Worm (Caenorhabditis elegans) whole organism, early embryonic: ENCODE data around the gene C03G6.21.

Source experiments
- ama-1 ChIP-seq: fragments of 150-350 bp; optimal IDR thresholded peaks from 2 replicates; lab custom pipeline; 2014
- flt-1 ChIP-seq: fragments of 200-800 bp; sonication (Bioruptor generic); IDR thresholded peaks from 2 replicates; pipeline ENCODE4 v1.3.6; 2022; ENCODE audit warnings: missing genetic modification characterization, missing compliant biosample characterization
- hmbx-1 ChIP-seq: sonication (generic microtip); optimal IDR thresholded peaks from 2 replicates; lab custom pipeline; 2016; ENCODE audit warnings: mild to moderate bottlenecking, missing genetic modification characterization, missing compliant biosample characterization
- scrt-1 ChIP-seq: fragments of 200-800 bp; sonication (Bioruptor generic); IDR thresholded peaks from 2 replicates; pipeline ENCODE4 v1.3.6; 2022; ENCODE audit warnings: missing genetic modification characterization, missing compliant biosample characterization

DNA sequence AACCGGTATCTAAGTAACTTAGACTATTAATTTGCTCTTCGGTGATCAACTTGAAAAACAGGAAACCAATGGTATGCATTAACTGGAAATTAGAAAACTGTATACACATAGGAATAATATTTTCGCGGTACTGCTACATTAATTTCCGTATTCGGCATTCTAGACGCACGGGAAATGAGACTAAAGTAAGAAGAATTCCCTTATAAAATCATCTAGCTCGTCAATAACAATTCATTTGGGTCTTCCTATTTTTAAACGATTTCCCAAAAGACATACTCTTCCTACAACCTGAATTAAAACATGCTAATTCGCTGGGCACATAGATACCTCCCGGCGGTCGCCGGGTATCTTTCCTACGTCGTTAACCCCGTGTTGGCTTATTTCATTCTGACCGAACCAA, 45.8 kb upstream of the C03G6.21 start, which contains the start of gene srj-13:
- TF ChIP-seq flt-1 (GFP tag; lab: Robert Waterston, UW) = no peak
- no peak for TF ChIP-seq ama-1 (lab: Kevin White, UChicago)
- no peak for TF ChIP-seq scrt-1
- no peak for TF ChIP-seq hmbx-1
